Worm (Caenorhabditis elegans) whole organism, late embryonic: ENCODE results near the gene ZK550.6.
A peak's percentile ranks its signal among the peaks of the same experiment; 100 is the strongest.

ENCODE experiments used
- C08G9.2 ChIP-seq: sonication (generic microtip); optimal IDR thresholded peaks from 2 replicates; lab custom pipeline; 2016; ENCODE audit warnings: mild to moderate bottlenecking, missing genetic modification characterization, moderate library complexity, missing compliant biosample characterization
- C38D4.7 ChIP-seq: fragments of 200-800 bp; sonication (Bioruptor generic); optimal IDR thresholded peaks from 2 replicates; lab custom pipeline; 2018; ENCODE audit warnings: mild to moderate bottlenecking, missing genetic modification characterization, moderate library complexity, missing compliant biosample characterization
- F13H6.1 ChIP-seq: sonication (generic microtip); optimal IDR thresholded peaks from 2 replicates; lab custom pipeline; 2016; ENCODE audit warnings: missing genetic modification characterization, missing compliant biosample characterization
- Y22D7AL.16 ChIP-seq: sonication (generic microtip); optimal IDR thresholded peaks from 2 replicates; lab custom pipeline; 2016; ENCODE audit warnings: missing genetic modification characterization, missing compliant biosample characterization
- ceh-14 ChIP-seq: sonication (generic microtip); optimal IDR thresholded peaks from 2 replicates; lab custom pipeline; 2016; ENCODE audit warnings: missing genotype, missing genetic modification characterization, missing compliant biosample characterization
- ceh-2 ChIP-seq: sonication (generic microtip); optimal IDR thresholded peaks from 2 replicates; lab custom pipeline; 2016; ENCODE audit warnings: missing genotype, missing genetic modification characterization, missing compliant biosample characterization
- ceh-31 ChIP-seq: sonication (generic microtip); optimal IDR thresholded peaks from 2 replicates; lab custom pipeline; 2016; ENCODE audit warnings: missing genetic modification characterization, missing compliant biosample characterization
- ceh-34 ChIP-seq: sonication (generic microtip); optimal IDR thresholded peaks from 2 replicates; lab custom pipeline; 2016; ENCODE audit warnings: mild to moderate bottlenecking, missing genetic modification characterization, missing compliant biosample characterization
- ceh-45 ChIP-seq: fragments of 200-800 bp; sonication (Bioruptor generic); IDR thresholded peaks from 2 replicates; pipeline ENCODE4 v1.3.6; 2022; ENCODE audit warnings: missing genetic modification reagents, missing genetic modification characterization, missing compliant biosample characterization
- ceh-6 ChIP-seq: fragments of 200-800 bp; sonication (Bioruptor generic); optimal IDR thresholded peaks from 2 replicates; lab custom pipeline; 2018; ENCODE audit warnings: mild to moderate bottlenecking, missing genetic modification characterization, missing compliant biosample characterization
- dmd-4 ChIP-seq: sonication (generic microtip); optimal IDR thresholded peaks from 2 replicates; lab custom pipeline; 2016; ENCODE audit warnings: borderline replicate concordance, missing genetic modification characterization, missing compliant biosample characterization
- dve-1 ChIP-seq: sonication (generic microtip); optimal IDR thresholded peaks from 2 replicates; lab custom pipeline; 2017; ENCODE audit warnings: antibody characterized with exemption, mild to moderate bottlenecking, missing genetic modification characterization, missing compliant biosample characterization
- elt-2 ChIP-seq: sonication (generic microtip); optimal IDR thresholded peaks from 2 replicates; lab custom pipeline; 2016; ENCODE audit warnings: missing genetic modification reagents, missing genetic modification characterization, missing compliant biosample characterization
- elt-4 ChIP-seq: sonication (generic microtip); optimal IDR thresholded peaks from 2 replicates; lab custom pipeline; 2016; ENCODE audit warnings: missing genetic modification characterization, missing compliant biosample characterization
- fkh-10 ChIP-seq: fragments of 150-350 bp; optimal IDR thresholded peaks from 2 replicates; lab custom pipeline; 2014; ENCODE audit warnings: missing biosample characterization, missing genetic modification reagents, missing genetic modification characterization
- fkh-6 ChIP-seq: sonication (generic microtip); optimal IDR thresholded peaks from 2 replicates; lab custom pipeline; 2016; ENCODE audit warnings: missing genetic modification characterization, missing compliant biosample characterization
- hlh-13 ChIP-seq: fragments of 200-800 bp; sonication (Bioruptor generic); optimal IDR thresholded peaks from 2 replicates; lab custom pipeline; 2018; ENCODE audit warnings: mild to moderate bottlenecking, missing genetic modification characterization, missing compliant biosample characterization
- hlh-15 ChIP-seq: sonication (generic microtip); optimal IDR thresholded peaks from 2 replicates; lab custom pipeline; 2016; ENCODE audit warnings: missing genetic modification characterization, missing compliant biosample characterization
- lin-11 ChIP-seq: fragments of 200-800 bp; sonication (Bioruptor generic); optimal IDR thresholded peaks from 2 replicates; lab custom pipeline; 2018; ENCODE audit warnings: mild to moderate bottlenecking, missing genetic modification characterization, missing compliant biosample characterization
- nhr-232 ChIP-seq: sonication (generic microtip); optimal IDR thresholded peaks from 2 replicates; lab custom pipeline; 2016; ENCODE audit warnings: missing genetic modification characterization, missing compliant biosample characterization
- npax-4 ChIP-seq: sonication (generic microtip); optimal IDR thresholded peaks from 2 replicates; lab custom pipeline; 2016; ENCODE audit warnings: missing genetic modification characterization, missing compliant biosample characterization
- pag-3 ChIP-seq: sonication (generic microtip); optimal IDR thresholded peaks from 2 replicates; lab custom pipeline; 2016; ENCODE audit warnings: missing compliant biosample characterization, missing genetic modification characterization, borderline replicate concordance
- pat-9 ChIP-seq: fragments of 200-800 bp; sonication (Bioruptor generic); optimal IDR thresholded peaks from 2 replicates; lab custom pipeline; 2018; ENCODE audit warnings: mild to moderate bottlenecking, missing genetic modification characterization, moderate library complexity, missing compliant biosample characterization
- pax-1 ChIP-seq: fragments of 150-350 bp; optimal IDR thresholded peaks from 2 replicates; lab custom pipeline; 2014; ENCODE audit warnings: missing biosample characterization, missing genetic modification characterization
- pha-2 ChIP-seq: sonication (generic microtip); optimal IDR thresholded peaks from 2 replicates; lab custom pipeline; 2017; ENCODE audit warnings: mild to moderate bottlenecking, missing genetic modification characterization, missing compliant biosample characterization
- pha-4 ChIP-seq: fragments of 150-350 bp; optimal IDR thresholded peaks from 2 replicates; lab custom pipeline; 2018; ENCODE audit warnings: missing biosample characterization, missing genetic modification reagents, missing genetic modification characterization
- pqm-1 ChIP-seq: sonication (generic microtip); optimal IDR thresholded peaks from 2 replicates; lab custom pipeline; 2016; ENCODE audit warnings: missing genetic modification characterization, missing compliant biosample characterization
- pros-1 ChIP-seq: fragments of 150-350 bp; optimal IDR thresholded peaks from 2 replicates; lab custom pipeline; 2014; ENCODE audit warnings: missing biosample characterization, missing genetic modification reagents, missing genetic modification characterization
- ref-2 ChIP-seq: sonication (generic microtip); optimal IDR thresholded peaks from 2 replicates; lab custom pipeline; 2016; ENCODE audit warnings: missing genetic modification characterization, missing compliant biosample characterization
- sdc-2 ChIP-seq: sonication (generic microtip); optimal IDR thresholded peaks from 2 replicates; lab custom pipeline; 2016; ENCODE audit warnings: missing genotype, missing genetic modification characterization, missing compliant biosample characterization
- sox-4 ChIP-seq: sonication (generic microtip); optimal IDR thresholded peaks from 2 replicates; lab custom pipeline; 2017; ENCODE audit warnings: mild to moderate bottlenecking, missing genetic modification characterization, inconsistent platforms, missing compliant biosample characterization
- tbx-2 ChIP-seq: sonication (generic microtip); optimal IDR thresholded peaks from 2 replicates; lab custom pipeline; 2016; ENCODE audit warnings: missing genetic modification characterization, missing compliant biosample characterization
- ttx-3 ChIP-seq: sonication (generic microtip); optimal IDR thresholded peaks from 2 replicates; lab custom pipeline; 2016; ENCODE audit warnings: missing genetic modification reagents, missing genetic modification characterization, missing compliant biosample characterization
- unc-42 ChIP-seq: sonication (generic microtip); optimal IDR thresholded peaks from 2 replicates; lab custom pipeline; 2016; ENCODE audit warnings: missing genotype, missing genetic modification characterization, missing compliant biosample characterization
- unc-86 ChIP-seq: sonication (generic microtip); optimal IDR thresholded peaks from 2 replicates; lab custom pipeline; 2016; ENCODE audit warnings: missing genetic modification characterization, missing compliant biosample characterization
- ztf-16 ChIP-seq: sonication (generic microtip); optimal IDR thresholded peaks from 2 replicates; lab custom pipeline; 2017; ENCODE audit warnings: missing genetic modification characterization, missing compliant biosample characterization

ZK550.6 gene

DNA sequence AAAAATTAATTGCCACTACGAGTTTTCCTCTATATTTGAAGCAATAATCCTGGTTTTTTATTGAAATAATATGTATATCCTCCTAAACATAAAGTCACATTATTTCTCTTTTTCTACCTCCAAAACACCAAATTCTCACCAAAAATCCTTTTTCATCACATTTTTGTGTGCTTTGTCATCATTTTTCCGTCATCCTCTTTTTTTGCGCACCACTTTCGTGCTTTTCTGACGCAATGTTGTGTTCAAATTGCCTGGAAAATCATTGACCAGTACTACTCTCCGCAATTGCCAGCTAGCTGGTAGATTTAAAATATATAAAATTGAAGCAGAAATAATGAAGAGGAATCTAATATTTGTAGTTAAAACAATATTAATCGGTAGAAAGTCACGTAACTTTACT, 5.8 kb upstream of the ZK550.6 start:
- TF ChIP-seq C38D4.7 (GFP tag; lab: Kevin White, UChicago) (no peak), lin-11 (tag; lab: Kevin White, UChicago) (no peak), unc-86 (tag; lab: Kevin White, UChicago) (no peak), pros-1 (no peak)

DNA sequence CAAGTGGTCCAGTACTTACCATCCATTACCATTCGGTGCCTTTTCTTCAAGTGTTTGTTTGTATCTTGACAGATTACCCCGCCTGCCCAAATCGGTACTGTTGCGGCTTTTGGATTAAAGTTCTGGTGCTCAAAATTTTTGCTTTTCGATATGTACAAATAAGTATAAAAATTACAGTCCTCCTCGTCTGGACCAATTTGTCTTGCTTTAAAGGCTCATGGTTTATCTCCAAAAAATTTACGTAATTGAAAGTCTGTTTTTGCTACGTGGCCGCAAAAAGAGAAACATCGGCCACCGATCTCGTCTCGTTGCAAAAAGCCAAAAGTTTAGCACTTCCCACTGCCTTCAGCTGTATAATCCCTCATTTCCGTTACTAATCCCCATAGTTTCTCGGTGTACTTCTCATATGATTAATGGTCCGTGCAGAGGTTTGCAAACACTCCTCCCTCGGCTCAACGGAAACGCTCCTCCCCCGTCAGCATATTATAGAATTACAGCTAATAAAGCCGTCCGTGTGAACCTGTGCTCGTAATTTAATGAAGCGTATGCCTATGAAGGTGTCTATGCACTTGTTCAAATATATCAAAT, 5.1 kb upstream of the ZK550.6 start:
- no peak for TF ChIP-seq fkh-6 (tag; lab: Kevin White, UChicago)
- TF ChIP-seq unc-42 (tag; lab: Kevin White, UChicago) = peak; percentile 8

DNA sequence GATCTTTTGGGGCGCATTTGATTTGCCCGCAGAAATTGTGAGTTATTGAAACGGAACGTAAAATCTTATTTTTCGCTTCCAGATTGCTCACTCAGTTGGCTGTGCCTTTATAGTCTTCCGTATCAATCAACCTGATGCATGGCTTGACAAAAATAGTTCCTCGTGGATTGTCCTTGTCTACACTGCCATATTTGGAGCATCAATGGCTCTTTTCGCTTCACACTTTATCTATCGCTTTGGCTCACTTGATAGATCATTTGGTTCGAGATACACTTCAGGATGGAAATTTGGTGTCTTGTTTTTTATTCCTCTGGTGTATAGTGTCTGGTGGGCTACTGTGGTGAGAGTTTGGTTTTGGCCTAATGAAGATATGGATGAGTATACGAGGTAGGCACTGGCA, 3.4 kb upstream of the ZK550.6 start:
- TF ChIP-seq ceh-45 (GFP tag; lab: Robert Waterston, UW) (no peak), Y22D7AL.16 (no peak), ceh-14 (no peak), sox-4 (no peak), dve-1 (tag; lab: Kevin White, UChicago) (no peak), lin-11 (tag; lab: Kevin White, UChicago) (no peak)

DNA sequence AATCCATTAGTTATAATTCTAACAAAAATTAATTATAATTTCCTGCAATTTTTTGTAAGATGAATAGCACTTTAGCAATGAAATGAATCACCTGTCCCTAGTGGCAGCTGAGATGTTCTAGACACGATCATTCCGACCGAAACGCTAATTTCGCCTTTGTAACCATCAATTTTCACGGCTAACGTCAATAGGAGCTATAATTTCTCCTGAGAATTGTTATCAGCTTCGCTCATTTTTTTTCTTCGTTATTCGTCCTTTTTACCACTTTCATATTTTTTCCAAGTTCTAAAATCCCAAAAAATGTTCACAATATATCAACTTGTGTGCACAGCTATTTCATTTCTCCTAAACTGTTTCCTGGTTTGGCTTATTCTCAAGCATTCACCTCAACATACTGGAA, 3.0 kb upstream of the ZK550.6 start, which contains the start of gene str-187:
Gene str-187, plus strand, starts transcription at position 301 of the 400 bp plus-strand sequence.
- TF ChIP-seq npax-4 (tag; lab: Kevin White, UChicago) (no peak), dmd-4 (tag; lab: Kevin White, UChicago) (no peak), ceh-34 (tag; lab: Kevin White, UChicago) (no peak), elt-4 (tag; lab: Kevin White, UChicago) (no peak), ref-2 (tag; lab: Kevin White, UChicago) (no peak), lin-11 (tag; lab: Kevin White, UChicago) (no peak), unc-86 (tag; lab: Kevin White, UChicago) (no peak), fkh-10 (GFP tag; lab: Kevin White, UChicago) (no peak), ceh-45 (GFP tag; lab: Robert Waterston, UW) (no peak), pax-1 (tag; lab: Kevin White, UChicago) (no peak), F13H6.1 (no peak), ztf-16 (tag; lab: Kevin White, UChicago) (no peak), pat-9 (no peak), pqm-1 (no peak), unc-42 (tag; lab: Kevin White, UChicago) (no peak), pag-3 (tag; lab: Kevin White, UChicago) (no peak), ceh-31 (tag; lab: Kevin White, UChicago) (no peak)

DNA sequence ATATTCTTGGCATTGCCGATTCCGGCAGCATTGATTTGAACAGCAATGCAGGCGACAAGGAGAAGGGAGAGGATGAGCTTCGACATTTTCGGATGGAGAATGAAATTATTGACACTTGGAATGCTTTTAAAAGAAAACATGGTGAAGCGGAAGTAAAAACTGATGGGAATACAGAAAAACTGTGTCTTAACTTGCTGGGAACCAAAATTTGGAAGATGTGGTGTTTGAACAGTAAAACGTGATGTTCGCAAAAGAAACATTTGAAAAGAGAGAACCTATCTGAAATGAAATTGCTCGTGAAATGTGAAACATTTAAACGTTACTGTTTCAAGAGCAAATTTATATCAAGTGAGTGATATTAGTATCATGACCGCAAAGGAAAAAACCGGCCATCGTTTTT, 2.4 kb upstream of the ZK550.6 start, which contains the start of gene F26D10.13:
Gene F26D10.13, minus strand, starts transcription at position 101 of the 400 bp plus-strand sequence.
- TF ChIP-seq pha-4 = no peak
- no peak for TF ChIP-seq nhr-232 (tag; lab: Kevin White, UChicago)
- no peak for TF ChIP-seq pha-2 (tag; lab: Kevin White, UChicago)
- TF ChIP-seq hlh-13 (GFP tag; lab: Kevin White, UChicago) = no peak
- TF ChIP-seq npax-4 (tag; lab: Kevin White, UChicago) = no peak
- no peak for TF ChIP-seq ttx-3 (tag; lab: Kevin White, UChicago)
- no peak for TF ChIP-seq hlh-15 (tag; lab: Kevin White, UChicago)
- no peak for TF ChIP-seq tbx-2 (tag; lab: Kevin White, UChicago)
- no peak for TF ChIP-seq sox-4
- no peak for TF ChIP-seq ceh-6
- TF ChIP-seq pag-3 (tag; lab: Kevin White, UChicago) = no peak
- TF ChIP-seq Y22D7AL.16 = no peak

DNA sequence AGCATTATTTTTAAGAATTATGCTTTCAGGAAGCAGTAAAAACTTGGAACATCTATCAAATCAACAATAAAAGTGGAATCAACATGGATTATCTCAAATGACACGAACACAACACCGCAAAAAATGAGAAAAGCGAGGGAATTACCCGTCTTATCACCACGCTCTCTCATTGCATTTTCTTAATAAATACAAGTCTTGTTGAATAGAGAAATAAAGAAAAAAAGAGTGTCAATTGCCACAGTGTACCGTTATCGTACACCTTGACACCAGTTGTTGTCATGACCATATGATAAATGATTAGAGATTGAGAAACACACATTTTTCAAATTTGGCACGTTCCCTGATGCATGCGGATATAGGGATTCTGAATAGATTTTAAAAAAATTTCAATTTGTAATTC, 1.4 kb upstream of the ZK550.6 start:
- TF ChIP-seq elt-2 (tag; lab: Kevin White, UChicago) (peak; percentile 83), C08G9.2 (tag; lab: Kevin White, UChicago) (no peak), ceh-2 (tag; lab: Kevin White, UChicago) (no peak), sdc-2 (tag; lab: Kevin White, UChicago) (no peak), dmd-4 (tag; lab: Kevin White, UChicago) (no peak)
